Worm (Caenorhabditis elegans) whole organism, young adult: ENCODE data around the gene ZK637.15.

Source experiments
- B0019.2 ChIP-seq: fragments of 200-800 bp; sonication (Bioruptor generic); conservative IDR thresholded peaks from 2 replicates; pipeline ENCODE4 v1.3.6; 2022; ENCODE audit warnings: missing genetic modification reagents, missing genetic modification characterization, missing compliant biosample characterization
- B0261.1 ChIP-seq: sonication (generic microtip); optimal IDR thresholded peaks from 2 replicates; lab custom pipeline; 2016; ENCODE audit warnings: mild to moderate bottlenecking, missing genetic modification characterization, moderate library complexity, missing compliant biosample characterization
- B0336.3 ChIP-seq: fragments of 200-800 bp; sonication (Bioruptor generic); IDR thresholded peaks from 2 replicates; pipeline ENCODE4 v1.3.6; 2022; ENCODE audit warnings: missing genetic modification characterization, missing compliant biosample characterization
- F22D6.2 ChIP-seq: sonication (generic microtip); optimal IDR thresholded peaks from 2 replicates; lab custom pipeline; 2016; ENCODE audit warnings: mild to moderate bottlenecking, missing genetic modification characterization, missing compliant biosample characterization
- F23B12.7 ChIP-seq: sonication (generic microtip); optimal IDR thresholded peaks from 2 replicates; lab custom pipeline; 2017; ENCODE audit warnings: missing genetic modification characterization, mild to moderate bottlenecking, missing compliant biosample characterization, antibody characterized with exemption, moderate library complexity; ENCODE audit not compliant: insufficient read depth
- F55B11.4 ChIP-seq: sonication (generic microtip); optimal IDR thresholded peaks from 2 replicates; lab custom pipeline; 2016; ENCODE audit warnings: missing compliant biosample characterization, missing genetic modification characterization, borderline replicate concordance; ENCODE audit not compliant: insufficient read depth
- F57A8.1 ChIP-seq: fragments of 200-800 bp; sonication (Bioruptor generic); optimal IDR thresholded peaks from 2 replicates; lab custom pipeline; 2018; ENCODE audit warnings: mild to moderate bottlenecking, missing genetic modification characterization, moderate library complexity, missing compliant biosample characterization
- K12H6.12 ChIP-seq: fragments of 200-800 bp; sonication (Bioruptor generic); optimal IDR thresholded peaks from 2 replicates; lab custom pipeline; 2018; ENCODE audit warnings: mild to moderate bottlenecking, missing genetic modification characterization, missing compliant biosample characterization
- T26A5.8 ChIP-seq: sonication (generic microtip); optimal IDR thresholded peaks from 2 replicates; lab custom pipeline; 2016; ENCODE audit warnings: missing genetic modification characterization, missing compliant biosample characterization
- Y53G8AR.9 ChIP-seq: fragments of 200-800 bp; sonication (Bioruptor generic); conservative IDR thresholded peaks from 2 replicates; pipeline ENCODE4 v1.3.6; 2022; ENCODE audit warnings: missing genetic modification reagents, missing genetic modification characterization, missing compliant biosample characterization
- Y67H2A.10 ChIP-seq: fragments of 200-800 bp; sonication (Bioruptor generic); conservative IDR thresholded peaks from 2 replicates; pipeline ENCODE4 v1.3.6; 2022; ENCODE audit warnings: missing genetic modification reagents, missing genetic modification characterization, missing compliant biosample characterization
- Y79H2A.3 ChIP-seq: fragments of 200-800 bp; sonication (Bioruptor generic); conservative IDR thresholded peaks from 2 replicates; pipeline ENCODE4 v1.3.6; 2022; ENCODE audit warnings: missing genetic modification reagents, missing genetic modification characterization, missing compliant biosample characterization
- ZK185.1 ChIP-seq: sonication (generic microtip); optimal IDR thresholded peaks from 2 replicates; lab custom pipeline; 2016; ENCODE audit warnings: mild to moderate bottlenecking, missing genetic modification characterization, missing compliant biosample characterization; ENCODE audit not compliant: poor library complexity, severe bottlenecking
- attf-3 ChIP-seq: fragments of 200-800 bp; sonication (Bioruptor generic); conservative IDR thresholded peaks from 2 replicates; pipeline ENCODE4 v1.3.6; 2022; ENCODE audit warnings: missing genetic modification reagents, missing genetic modification characterization, missing compliant biosample characterization
- attf-6 ChIP-seq: fragments of 200-800 bp; sonication (Bioruptor generic); IDR thresholded peaks from 2 replicates; pipeline ENCODE4 v1.3.6; 2022; ENCODE audit warnings: missing genetic modification reagents, missing genetic modification characterization, missing compliant biosample characterization
- cebp-2 ChIP-seq: fragments of 200-800 bp; sonication (Bioruptor generic); IDR thresholded peaks from 2 replicates; pipeline ENCODE4 v1.3.6; 2022; ENCODE audit warnings: missing genetic modification characterization, missing compliant biosample characterization
- chd-7 ChIP-seq: sonication (generic microtip); optimal IDR thresholded peaks from 2 replicates; lab custom pipeline; 2016; ENCODE audit warnings: mild to moderate bottlenecking, missing genetic modification characterization, moderate library complexity, missing compliant biosample characterization
- die-1 ChIP-seq: sonication (generic microtip); optimal IDR thresholded peaks from 2 replicates; lab custom pipeline; 2016; ENCODE audit warnings: missing genotype, mild to moderate bottlenecking, missing genetic modification characterization, missing compliant biosample characterization
- dpl-1 ChIP-seq: fragments of 150-350 bp; optimal IDR thresholded peaks from 2 replicates; lab custom pipeline; 2014; ENCODE audit warnings: missing biosample characterization, missing genetic modification reagents, missing genetic modification characterization
- egl-18 ChIP-seq: fragments of 200-800 bp; sonication (Bioruptor generic); IDR thresholded peaks from 2 replicates; pipeline ENCODE4 v1.3.6; 2022; ENCODE audit warnings: missing genetic modification reagents, missing genetic modification characterization, missing compliant biosample characterization
- egrh-3 ChIP-seq: fragments of 200-800 bp; sonication (Bioruptor generic); IDR thresholded peaks from 2 replicates; pipeline ENCODE4 v1.3.6; 2022; ENCODE audit warnings: missing genetic modification reagents, missing genetic modification characterization, missing compliant biosample characterization
- him-1 ChIP-seq: sonication (generic microtip); optimal IDR thresholded peaks from 2 replicates; lab custom pipeline; 2016; ENCODE audit warnings: missing genotype, missing genetic modification reagents, missing genetic modification characterization, missing compliant biosample characterization
- hmg-1.2 ChIP-seq: fragments of 200-800 bp; sonication (Bioruptor generic); IDR thresholded peaks from 2 replicates; pipeline ENCODE4 v1.3.6; 2022; ENCODE audit warnings: missing genetic modification reagents, missing genetic modification characterization, missing compliant biosample characterization
- hsf-1 ChIP-seq: fragments of 200-800 bp; sonication (Bioruptor generic); IDR thresholded peaks from 2 replicates; pipeline ENCODE4 v1.3.6; 2022; ENCODE audit warnings: missing genetic modification reagents, missing genetic modification characterization, missing compliant biosample characterization
- lag-1 ChIP-seq: fragments of 200-800 bp; sonication (Bioruptor generic); IDR thresholded peaks from 2 replicates; pipeline ENCODE4 v1.3.6; 2022; ENCODE audit warnings: missing genetic modification reagents, missing genetic modification characterization, missing compliant biosample characterization
- let-607 ChIP-seq, 2 experiments: fragments of 200-800 bp in 1 of 2; sonication (Bioruptor generic) in 1 of 2; sonication (generic microtip) in 1 of 2; optimal IDR thresholded peaks; 2 replicates each; lab custom pipeline; 2016 to 2018; ENCODE audit warnings: mild to moderate bottlenecking in 2 of 2, missing compliant biosample characterization in 2 of 2, missing genetic modification characterization in 2 of 2, moderate library complexity in 2 of 2, missing genotype in 1 of 2
- lin-26 ChIP-seq: fragments of 200-800 bp; sonication (Bioruptor generic); IDR thresholded peaks from 2 replicates; pipeline ENCODE4 v1.3.6; 2022; ENCODE audit warnings: missing genetic modification reagents, missing genetic modification characterization, missing compliant biosample characterization
- lin-40 ChIP-seq: sonication (generic microtip); optimal IDR thresholded peaks from 2 replicates; lab custom pipeline; 2016; ENCODE audit warnings: missing genetic modification characterization, mild to moderate bottlenecking, missing compliant biosample characterization, missing genotype, missing genetic modification reagents
- lsl-1 ChIP-seq: fragments of 200-800 bp; sonication (Bioruptor generic); optimal IDR thresholded peaks from 2 replicates; lab custom pipeline; 2018; ENCODE audit warnings: mild to moderate bottlenecking, missing genetic modification characterization, moderate library complexity, missing compliant biosample characterization
- mcd-1 ChIP-seq: fragments of 200-800 bp; sonication (Bioruptor generic); IDR thresholded peaks from 2 replicates; pipeline ENCODE4 v1.3.6; 2022; ENCODE audit warnings: missing genetic modification reagents, missing genetic modification characterization, missing compliant biosample characterization
- mxl-1 ChIP-seq: sonication (generic microtip); optimal IDR thresholded peaks from 2 replicates; lab custom pipeline; 2016; ENCODE audit warnings: missing genetic modification characterization, missing compliant biosample characterization
- nfyb-1 ChIP-seq: fragments of 200-800 bp; sonication (Bioruptor generic); IDR thresholded peaks from 2 replicates; pipeline ENCODE4 v1.3.6; 2022; ENCODE audit warnings: missing genetic modification reagents, missing genetic modification characterization, missing compliant biosample characterization
- nhr-179 ChIP-seq: sonication (generic microtip); optimal IDR thresholded peaks from 2 replicates; lab custom pipeline; 2016; ENCODE audit warnings: mild to moderate bottlenecking, missing genetic modification characterization, missing compliant biosample characterization
- pbrm-1 ChIP-seq: fragments of 200-800 bp; sonication (Bioruptor generic); IDR thresholded peaks from 2 replicates; pipeline ENCODE4 v1.3.6; 2022; ENCODE audit warnings: missing genetic modification reagents, missing genetic modification characterization, missing compliant biosample characterization
- rcor-1 ChIP-seq: fragments of 200-800 bp; sonication (Bioruptor generic); IDR thresholded peaks from 2 replicates; pipeline ENCODE4 v1.3.6; 2022; ENCODE audit warnings: missing genetic modification reagents, missing genetic modification characterization, missing compliant biosample characterization
- rpc-1 ChIP-seq, 2 experiments: fragments of 150-350 bp in 1 of 2; sonication (generic microtip) in 1 of 2; optimal IDR thresholded peaks; 2 replicates each; lab custom pipeline; 2014 to 2018; ENCODE audit warnings: missing biosample characterization in 1 of 2, missing genetic modification characterization in 1 of 2, missing genetic modification reagents in 1 of 2, missing genotype in 1 of 2
- sea-2 ChIP-seq: fragments of 200-800 bp; sonication (Bioruptor generic); IDR thresholded peaks from 2 replicates; pipeline ENCODE4 v1.3.6; 2022; ENCODE audit warnings: missing genetic modification characterization, missing compliant biosample characterization
- snpc-4 ChIP-seq, 5 experiments: fragments of 150-350 bp in 1 of 5; sonication (generic microtip) in 4 of 5; optimal IDR thresholded peaks; 2 replicates each; lab custom pipeline; 2014 to 2018; ENCODE audit warnings: missing genetic modification characterization in 5 of 5, missing biosample characterization in 3 of 5, antibody characterized with exemption in 2 of 5, mild to moderate bottlenecking in 2 of 5, missing compliant biosample characterization in 2 of 5, missing genotype in 2 of 5, moderate library complexity in 2 of 5, missing genetic modification reagents in 1 of 5
- tbp1 ChIP-seq: fragments of 200-800 bp; sonication (Bioruptor generic); optimal IDR thresholded peaks from 2 replicates; lab custom pipeline; 2018; ENCODE audit warnings: mild to moderate bottlenecking, missing genetic modification characterization, missing compliant biosample characterization
- tlf-1 ChIP-seq: fragments of 200-800 bp; sonication (Bioruptor generic); optimal IDR thresholded peaks from 2 replicates; lab custom pipeline; 2018; ENCODE audit warnings: mild to moderate bottlenecking, missing genetic modification characterization, missing compliant biosample characterization
- zfh-2 ChIP-seq: fragments of 200-800 bp; sonication (Bioruptor generic); conservative IDR thresholded peaks from 2 replicates; pipeline ENCODE4 v1.3.6; 2022; ENCODE audit warnings: missing genetic modification reagents, missing genetic modification characterization, missing compliant biosample characterization
- zim-3 ChIP-seq: sonication (generic microtip); optimal IDR thresholded peaks from 2 replicates; lab custom pipeline; 2017; ENCODE audit warnings: mild to moderate bottlenecking, missing genetic modification characterization, moderate library complexity, missing compliant biosample characterization
- ztf-25 ChIP-seq: fragments of 200-800 bp; sonication (Bioruptor generic); IDR thresholded peaks from 2 replicates; pipeline ENCODE4 v1.3.6; 2022; ENCODE audit warnings: missing genetic modification reagents, missing genetic modification characterization, missing compliant biosample characterization
- ztf-26 ChIP-seq: sonication (generic microtip); optimal IDR thresholded peaks from 2 replicates; lab custom pipeline; 2017; ENCODE audit warnings: missing genetic modification characterization, missing compliant biosample characterization
- ztf-28 ChIP-seq: fragments of 200-800 bp; sonication (Bioruptor generic); IDR thresholded peaks from 2 replicates; pipeline ENCODE4 v1.3.6; 2022; ENCODE audit warnings: missing genetic modification reagents, missing genetic modification characterization, missing compliant biosample characterization
- ztf-3 ChIP-seq: fragments of 200-800 bp; sonication (Bioruptor generic); optimal IDR thresholded peaks from 2 replicates; lab custom pipeline; 2018; ENCODE audit warnings: mild to moderate bottlenecking, missing genetic modification characterization, missing compliant biosample characterization

The ZK637.15 gene

DNA sequence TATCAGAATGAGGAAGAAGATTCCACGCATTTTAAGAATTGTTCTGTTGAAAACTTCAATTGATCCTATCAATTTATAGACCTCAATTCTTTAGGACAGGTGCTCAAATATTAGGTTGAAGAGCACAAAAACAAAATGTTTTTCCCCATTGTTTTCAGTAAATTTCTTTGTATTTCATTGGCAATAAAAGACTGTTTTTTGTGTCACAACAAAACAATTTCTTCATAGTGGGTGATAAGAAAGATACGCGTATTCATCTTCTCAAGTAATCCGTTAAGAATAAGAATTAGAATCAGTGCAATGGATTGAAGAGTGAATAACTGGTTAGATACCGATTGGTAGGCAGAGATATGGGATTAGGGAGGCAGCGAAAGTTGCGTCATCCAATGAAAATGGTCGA lies 40.8 kb downstream of the ZK637.15 start, which contains the start of gene ZK643.6:
Gene ZK643.6 (minus strand): TSS at position 101 of the 400 bp plus-strand sequence.
- no peak for TF ChIP-seq dpl-1 (GFP tag; lab: Kevin White, UChicago)
- no peak for TF ChIP-seq F22D6.2
- TF ChIP-seq snpc-4 (GFP tag; optimal IDR thresholded peaks at IDR 0.05; lab: Kevin White, UChicago): no peak
- no peak for TF ChIP-seq snpc-4 (tag; optimal IDR thresholded peaks at IDR 0.05; lab: Kevin White, UChicago)
- no peak for TF ChIP-seq attf-6
- TF ChIP-seq ztf-3 (GFP tag; lab: Kevin White, UChicago): no peak
- no peak for TF ChIP-seq F57A8.1
- TF ChIP-seq rcor-1: no peak
- no peak for TF ChIP-seq lin-26 (GFP tag; lab: Robert Waterston, UW)
- no peak for TF ChIP-seq lag-1 (GFP tag; lab: Robert Waterston, UW)

DNA sequence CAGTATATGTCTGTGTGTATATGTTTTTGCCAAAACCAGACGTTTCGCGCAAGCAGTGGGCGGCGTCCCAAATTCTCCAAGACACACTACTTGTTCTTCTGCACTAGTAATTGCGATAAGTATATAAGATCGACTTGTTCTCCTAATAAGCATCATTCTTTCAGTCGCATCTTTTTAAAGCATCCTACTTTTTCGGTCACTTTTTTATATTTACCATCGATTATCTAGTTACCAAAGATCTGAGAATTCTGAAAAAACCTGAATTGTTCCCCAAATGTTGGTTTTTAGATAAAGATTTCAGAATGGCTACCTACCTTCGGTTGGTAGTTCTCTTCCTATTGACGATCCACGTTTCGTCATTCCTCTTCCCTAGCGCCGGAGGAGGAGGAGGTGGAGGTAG lies 42.1 kb downstream of the ZK637.15 start, which contains the start of gene grl-25:
Gene grl-25 (plus strand): TSS at position 301 of the 400 bp plus-strand sequence.
- TF ChIP-seq B0261.1 (tag; lab: Kevin White, UChicago) (no peak), hmg-1.2 (no peak), lsl-1 (no peak), die-1 (tag; lab: Kevin White, UChicago) (no peak), hsf-1 (no peak), mxl-1 (tag; lab: Kevin White, UChicago) (no peak), sea-2 (GFP tag; lab: Robert Waterston, UW) (no peak), zim-3 (no peak), B0336.3 (GFP tag; lab: Robert Waterston, UW) (no peak), Y79H2A.3 (no peak), attf-3 (GFP tag; lab: Robert Waterston, UW) (no peak), lin-40 (tag; lab: Kevin White, UChicago) (no peak), let-607 (tag; optimal IDR thresholded peaks at IDR 0.05; lab: Kevin White, UChicago) (no peak), nhr-179 (no peak), Y53G8AR.9 (GFP tag; lab: Robert Waterston, UW) (no peak)

DNA sequence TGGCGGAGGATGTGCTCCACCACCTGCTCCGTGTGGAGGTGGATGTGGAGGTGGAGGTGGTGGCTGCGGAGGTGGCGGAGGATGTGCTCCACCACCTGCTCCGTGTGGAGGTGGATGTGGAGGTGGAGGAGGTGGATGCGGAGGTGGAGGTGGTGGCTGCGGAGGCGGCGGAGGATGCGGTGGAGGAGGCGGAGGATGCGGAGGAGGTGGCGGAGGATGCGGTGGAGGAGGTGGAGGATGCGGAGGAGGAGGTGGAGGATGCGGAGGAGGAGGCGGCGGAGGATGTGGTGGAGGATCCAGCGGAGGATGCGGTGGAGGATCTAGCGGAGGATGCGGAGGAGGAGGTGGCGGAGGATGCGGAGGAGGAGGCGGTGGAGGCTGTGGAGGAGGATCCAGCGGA lies 42.6 kb downstream of the ZK637.15 start:
- TF ChIP-seq nfyb-1 (GFP tag; lab: Robert Waterston, UW): 0 out of 2 replicates have a peak, but pooled peaks have one; percentile 54
- TF ChIP-seq F23B12.7 (tag; lab: Kevin White, UChicago): no peak
- no peak for TF ChIP-seq tlf-1 (GFP tag; lab: Kevin White, UChicago)
- no peak for TF ChIP-seq ztf-26 (tag; lab: Kevin White, UChicago)
- no peak for TF ChIP-seq T26A5.8
- no peak for TF ChIP-seq him-1 (tag; lab: Kevin White, UChicago)
- no peak for TF ChIP-seq chd-7 (tag; lab: Kevin White, UChicago)
- TF ChIP-seq F22D6.2: no peak
- no peak for TF ChIP-seq die-1 (tag; lab: Kevin White, UChicago)
- TF ChIP-seq B0019.2: no peak
- TF ChIP-seq ZK185.1 (tag; lab: Kevin White, UChicago): no peak
- peak; percentile 99 for TF ChIP-seq egrh-3 (GFP tag; lab: Robert Waterston, UW)
- TF ChIP-seq zfh-2 (GFP tag; lab: Robert Waterston, UW): peak; percentile 93
- no peak for TF ChIP-seq tbp1 (GFP tag; lab: Kevin White, UChicago)
- no peak for TF ChIP-seq ztf-28 (GFP tag; lab: Robert Waterston, UW)
- no peak for TF ChIP-seq snpc-4 (GFP tag; optimal IDR thresholded peaks at IDR 0.05; lab: Kevin White, UChicago)
- TF ChIP-seq snpc-4 (tag; optimal IDR thresholded peaks at IDR 0.05; lab: Kevin White, UChicago): no peak
- TF ChIP-seq ztf-25: no peak
- TF ChIP-seq K12H6.12 (tag; lab: Kevin White, UChicago): no peak
- no peak for TF ChIP-seq cebp-2
- no peak for TF ChIP-seq Y67H2A.10
- TF ChIP-seq mcd-1 (GFP tag; lab: Robert Waterston, UW): peak; percentile 60; the same call in 1 of the 2 replicates
- no peak for TF ChIP-seq F55B11.4
- TF ChIP-seq rpc-1 (optimal IDR thresholded peaks at IDR 0.05; lab: Kevin White, UChicago): no peak
- no peak for TF ChIP-seq rpc-1 (tag; optimal IDR thresholded peaks at IDR 0.05; lab: Kevin White, UChicago)
- 0 out of 2 replicates have a peak, but pooled peaks have one; percentile 20 for TF ChIP-seq pbrm-1 (GFP tag; lab: Robert Waterston, UW)
- TF ChIP-seq egl-18 (GFP tag; lab: Robert Waterston, UW): no peak
